Worm (Caenorhabditis elegans) whole organism, L2 larva: Measurements from ENCODE around the gene kap-1.

Source experiments
- C34F6.9 ChIP-seq: fragments of 150-350 bp; optimal IDR thresholded peaks from 2 replicates; lab custom pipeline; 2014; ENCODE audit warnings: missing biosample characterization, missing genetic modification characterization
- F13H6.1 ChIP-seq: sonication (generic microtip); optimal IDR thresholded peaks from 2 replicates; lab custom pipeline; 2016; ENCODE audit warnings: missing genetic modification characterization, missing compliant biosample characterization
- R02D3.7 ChIP-seq: fragments of 150-350 bp; optimal IDR thresholded peaks from 2 replicates; lab custom pipeline; 2014; ENCODE audit warnings: missing biosample characterization, missing genetic modification characterization
- Y55F3AM.14 ChIP-seq: fragments of 200-800 bp; sonication (Bioruptor generic); optimal IDR thresholded peaks from 2 replicates; lab custom pipeline; 2018; ENCODE audit warnings: mild to moderate bottlenecking, missing genetic modification characterization, missing compliant biosample characterization
- ZK546.5 ChIP-seq: sonication (generic microtip); optimal IDR thresholded peaks from 2 replicates; lab custom pipeline; 2017; ENCODE audit warnings: missing biosample characterization, missing genetic modification characterization
- aly-2 ChIP-seq: fragments of 150-350 bp; optimal IDR thresholded peaks from 2 replicates; lab custom pipeline; 2014; ENCODE audit warnings: missing biosample characterization, missing genetic modification characterization
- blmp-1 ChIP-seq: sonication (generic microtip); optimal IDR thresholded peaks from 2 replicates; lab custom pipeline; 2017; ENCODE audit warnings: missing genetic modification characterization, mild to moderate bottlenecking, missing compliant biosample characterization, antibody characterized with exemption, moderate library complexity; ENCODE audit not compliant: insufficient read depth
- ceh-82 ChIP-seq: fragments of 150-350 bp; optimal IDR thresholded peaks from 2 replicates; lab custom pipeline; 2014; ENCODE audit warnings: missing biosample characterization, missing genetic modification characterization
- crh-2 ChIP-seq: sonication (generic microtip); optimal IDR thresholded peaks from 2 replicates; lab custom pipeline; 2017; ENCODE audit warnings: missing biosample characterization, missing genetic modification characterization
- dmd-4 ChIP-seq: sonication (generic microtip); optimal IDR thresholded peaks from 2 replicates; lab custom pipeline; 2017; ENCODE audit warnings: missing biosample characterization, missing genetic modification characterization
- egl-27 ChIP-seq: sonication (generic microtip); optimal IDR thresholded peaks from 3 replicates; lab custom pipeline; 2017; ENCODE audit warnings: missing biosample characterization, missing genetic modification reagents, missing genetic modification characterization
- elt-1 ChIP-seq: fragments of 150-350 bp; optimal IDR thresholded peaks from 2 replicates; lab custom pipeline; 2014; ENCODE audit warnings: missing biosample characterization, missing genetic modification characterization
- elt-3 ChIP-seq: sonication (generic microtip); optimal IDR thresholded peaks from 2 replicates; lab custom pipeline; 2017; ENCODE audit warnings: missing biosample characterization, missing genetic modification characterization
- fos-1 ChIP-seq: fragments of 150-350 bp; optimal IDR thresholded peaks from 2 replicates; lab custom pipeline; 2014; ENCODE audit warnings: missing biosample characterization, missing genetic modification characterization
- gmeb-1 ChIP-seq: fragments of 150-350 bp; optimal IDR thresholded peaks from 2 replicates; lab custom pipeline; 2014; ENCODE audit warnings: missing biosample characterization, missing genetic modification characterization
- lin-11 ChIP-seq: fragments of 150-350 bp; sonication (generic microtip); optimal IDR thresholded peaks from 2 replicates; lab custom pipeline; 2014; ENCODE audit warnings: missing biosample characterization, missing genetic modification characterization, inconsistent platforms, mixed read lengths
- lin-39 ChIP-seq: fragments of 150-350 bp; optimal IDR thresholded peaks from 2 replicates; lab custom pipeline; 2014; ENCODE audit warnings: missing biosample characterization, missing genetic modification reagents, missing genetic modification characterization
- lsy-2 ChIP-seq, 2 experiments: fragments of 150-350 bp in 1 of 2; sonication (generic microtip) in 1 of 2; optimal IDR thresholded peaks; 2 replicates each; lab custom pipeline; 2014 to 2017; ENCODE audit warnings: missing biosample characterization in 2 of 2, missing genetic modification characterization in 2 of 2
- mbf-1 ChIP-seq: sonication (generic microtip); optimal IDR thresholded peaks from 2 replicates; lab custom pipeline; 2017; ENCODE audit warnings: missing biosample characterization, missing genetic modification characterization
- mdl-1 ChIP-seq, 2 experiments: fragments of 150-350 bp in 1 of 2; sonication (generic microtip) in 1 of 2; optimal IDR thresholded peaks; 2 replicates each; lab custom pipeline; 2017; ENCODE audit warnings: missing biosample characterization in 2 of 2, missing genetic modification characterization in 2 of 2
- nhr-10 ChIP-seq: sonication (generic microtip); optimal IDR thresholded peaks from 2 replicates; lab custom pipeline; 2017; ENCODE audit warnings: missing biosample characterization, missing genetic modification characterization
- nhr-11 ChIP-seq: fragments of 150-350 bp; optimal IDR thresholded peaks from 2 replicates; lab custom pipeline; 2014; ENCODE audit warnings: missing biosample characterization, missing genetic modification characterization
- nhr-12 ChIP-seq: fragments of 150-350 bp; optimal IDR thresholded peaks from 2 replicates; lab custom pipeline; 2014; ENCODE audit warnings: missing biosample characterization, missing genetic modification characterization
- nhr-129 ChIP-seq: fragments of 150-350 bp; optimal IDR thresholded peaks from 2 replicates; lab custom pipeline; 2014; ENCODE audit warnings: missing biosample characterization, missing genetic modification characterization
- nhr-21 ChIP-seq: fragments of 150-350 bp; optimal IDR thresholded peaks from 2 replicates; lab custom pipeline; 2014; ENCODE audit warnings: missing biosample characterization, missing genetic modification characterization
- nhr-23 ChIP-seq: fragments of 150-350 bp; optimal IDR thresholded peaks from 2 replicates; lab custom pipeline; 2014; ENCODE audit warnings: missing biosample characterization, missing genetic modification reagents, missing genetic modification characterization
- nhr-237 ChIP-seq: fragments of 150-350 bp; optimal IDR thresholded peaks from 2 replicates; lab custom pipeline; 2014; ENCODE audit warnings: missing biosample characterization, missing genetic modification characterization
- nhr-6 ChIP-seq: fragments of 150-350 bp; optimal IDR thresholded peaks from 2 replicates; lab custom pipeline; 2014; ENCODE audit warnings: missing biosample characterization, missing genetic modification characterization
- peb-1 ChIP-seq: fragments of 150-350 bp; optimal IDR thresholded peaks from 2 replicates; lab custom pipeline; 2014; ENCODE audit warnings: missing biosample characterization, missing genetic modification characterization
- sem-4 ChIP-seq: fragments of 150-350 bp; optimal IDR thresholded peaks from 2 replicates; lab custom pipeline; 2014; ENCODE audit warnings: missing biosample characterization, missing genetic modification reagents, missing genetic modification characterization
- skn-1 ChIP-seq: sonication (generic microtip); optimal IDR thresholded peaks from 2 replicates; lab custom pipeline; 2017; ENCODE audit warnings: missing biosample characterization, missing genetic modification characterization
- sma-3 ChIP-seq: sonication (generic microtip); optimal IDR thresholded peaks from 2 replicates; lab custom pipeline; 2016; ENCODE audit warnings: missing genetic modification reagents, missing genetic modification characterization, missing compliant biosample characterization
- sma-9 ChIP-seq, 2 experiments: fragments of 150-350 bp in 1 of 2; sonication (generic microtip) in 1 of 2; optimal IDR thresholded peaks; 2 replicates each; lab custom pipeline; 2014 to 2016; ENCODE audit warnings: missing genetic modification characterization in 2 of 2, mild to moderate bottlenecking in 1 of 2, missing biosample characterization in 1 of 2, missing compliant biosample characterization in 1 of 2, missing genetic modification reagents in 1 of 2, moderate library complexity in 1 of 2
- snpc-4 ChIP-seq: fragments of 150-350 bp; optimal IDR thresholded peaks from 2 replicates; lab custom pipeline; 2014; ENCODE audit warnings: missing biosample characterization, missing genetic modification characterization
- unc-39 ChIP-seq: fragments of 150-350 bp; optimal IDR thresholded peaks from 2 replicates; lab custom pipeline; 2014; ENCODE audit warnings: missing biosample characterization, missing genetic modification characterization
- unc-55 ChIP-seq: fragments of 150-350 bp; sonication (generic microtip); optimal IDR thresholded peaks from 3 replicates; lab custom pipeline; 2014; ENCODE audit warnings: missing biosample characterization, missing genetic modification reagents, missing genetic modification characterization
- zag-1 ChIP-seq: fragments of 150-350 bp; optimal IDR thresholded peaks from 2 replicates; lab custom pipeline; 2014; ENCODE audit warnings: missing biosample characterization, missing genetic modification characterization
- ztf-1 ChIP-seq: fragments of 200-800 bp; sonication (Bioruptor generic); conservative IDR thresholded peaks from 2 replicates; pipeline ENCODE4 v1.3.6; 2022; ENCODE audit warnings: missing genetic modification characterization, missing compliant biosample characterization
- ztf-11 ChIP-seq: sonication (generic microtip); optimal IDR thresholded peaks from 2 replicates; lab custom pipeline; 2017; ENCODE audit warnings: missing biosample characterization, missing genetic modification characterization
- ztf-4 ChIP-seq: fragments of 150-350 bp; optimal IDR thresholded peaks from 2 replicates; lab custom pipeline; 2014; ENCODE audit warnings: missing biosample characterization, missing genetic modification characterization

kap-1 gene

DNA sequence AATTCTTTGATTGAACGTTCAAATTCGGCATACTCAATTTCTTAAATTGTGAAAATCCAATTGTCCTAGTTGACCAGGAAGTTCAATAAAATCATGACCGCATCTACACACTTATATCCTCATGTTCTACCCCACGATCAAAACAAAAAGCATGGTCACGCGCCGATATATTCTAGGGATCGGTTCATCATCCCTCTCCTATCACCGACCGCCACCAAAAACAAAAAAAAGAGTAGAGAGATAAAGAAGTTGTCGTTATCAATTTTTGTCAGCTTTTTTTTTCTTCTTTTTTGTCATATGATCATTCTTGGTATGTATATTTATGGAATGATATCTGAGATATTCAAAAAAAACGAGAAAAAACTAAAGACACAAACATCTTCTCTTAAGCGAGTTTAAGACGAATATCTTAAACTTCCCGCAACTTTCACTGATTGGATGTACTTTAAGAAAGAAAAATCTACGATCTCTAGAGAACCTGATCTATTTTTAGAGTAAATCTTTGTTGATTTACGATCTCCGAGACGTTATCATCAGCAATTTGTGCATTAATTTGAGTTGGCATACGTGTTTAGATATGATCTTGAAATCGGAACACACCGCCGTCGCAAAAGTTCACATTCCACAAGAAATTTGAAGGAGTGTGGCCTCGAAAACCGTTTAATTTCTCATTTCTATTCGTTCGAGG, 33.5 kb upstream of the kap-1 start:
- TF ChIP-seq nhr-21 (tag; lab: Kevin White, UChicago) (peak; percentile 61), gmeb-1 (tag; lab: Kevin White, UChicago) (peak; percentile 27), F13H6.1 (no peak), ztf-4 (tag; lab: Kevin White, UChicago) (no peak), sma-9 (GFP tag; optimal IDR thresholded peaks at IDR 0.05; lab: Kevin White, UChicago) (peak; percentile 34), sma-9 (tag; optimal IDR thresholded peaks at IDR 0.05; lab: Kevin White, UChicago) (no peak), ZK546.5 (tag; lab: Kevin White, UChicago) (no peak), nhr-11 (tag; lab: Kevin White, UChicago) (no peak), lsy-2 (tag; optimal IDR thresholded peaks at IDR 0.05; lab: Kevin White, UChicago) (peak in 1 of 2 experiments; percentile 33), lin-11 (no peak), nhr-237 (no peak), unc-55 (GFP tag; lab: Kevin White, UChicago) (no peak), mdl-1 (tag; optimal IDR thresholded peaks at IDR 0.05; lab: Kevin White, UChicago) (peak in 1 of 2 experiments; percentile 22), dmd-4 (tag; lab: Kevin White, UChicago) (no peak), nhr-129 (peak; percentile 5), nhr-23 (tag; lab: Kevin White, UChicago) (no peak), zag-1 (tag; lab: Kevin White, UChicago) (no peak), crh-2 (tag; lab: Kevin White, UChicago) (no peak), ztf-1 (GFP tag; lab: Robert Waterston, UW) (no peak), elt-3 (tag; lab: Kevin White, UChicago) (no peak), peb-1 (tag; lab: Kevin White, UChicago) (no peak), R02D3.7 (tag; lab: Kevin White, UChicago) (no peak), fos-1 (tag; lab: Kevin White, UChicago) (no peak), elt-1 (tag; lab: Kevin White, UChicago) (peak; percentile 85), nhr-6 (tag; lab: Kevin White, UChicago) (no peak), Y55F3AM.14 (GFP tag; lab: Kevin White, UChicago) (no peak), ceh-82 (tag; lab: Kevin White, UChicago) (no peak), C34F6.9 (tag; lab: Kevin White, UChicago) (no peak), nhr-12 (no peak), nhr-10 (tag; lab: Kevin White, UChicago) (no peak), sma-3 (GFP tag; lab: Kevin White, UChicago) (peak; percentile 61), mbf-1 (no peak), blmp-1 (tag; lab: Kevin White, UChicago) (peak; percentile 26), snpc-4 (tag; lab: Kevin White, UChicago) (no peak)

DNA sequence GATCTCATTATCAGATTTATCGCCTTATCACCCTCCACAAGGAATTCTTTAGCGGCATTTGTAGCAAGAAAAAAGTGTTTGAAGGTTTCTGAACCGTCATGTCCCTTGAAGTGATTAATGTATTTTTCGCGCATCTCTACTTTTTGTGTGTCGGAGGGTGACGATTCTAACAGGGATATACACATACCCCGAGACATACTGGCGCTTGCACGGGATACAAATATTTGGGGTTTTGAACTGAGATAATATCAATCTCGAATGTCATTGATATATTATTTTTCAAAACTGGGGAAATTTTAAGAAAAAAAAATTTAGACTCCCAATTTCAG, 33.0 kb upstream of the kap-1 start:
- TF ChIP-seq sma-9 (GFP tag; optimal IDR thresholded peaks at IDR 0.05; lab: Kevin White, UChicago) (peak; percentile 37), sma-9 (tag; optimal IDR thresholded peaks at IDR 0.05; lab: Kevin White, UChicago) (no peak), nhr-21 (tag; lab: Kevin White, UChicago) (peak; percentile 73), fos-1 (tag; lab: Kevin White, UChicago) (peak; percentile 19), skn-1 (tag; lab: Kevin White, UChicago) (no peak), egl-27 (peak; percentile 9), sma-3 (GFP tag; lab: Kevin White, UChicago) (peak; percentile 93)

DNA sequence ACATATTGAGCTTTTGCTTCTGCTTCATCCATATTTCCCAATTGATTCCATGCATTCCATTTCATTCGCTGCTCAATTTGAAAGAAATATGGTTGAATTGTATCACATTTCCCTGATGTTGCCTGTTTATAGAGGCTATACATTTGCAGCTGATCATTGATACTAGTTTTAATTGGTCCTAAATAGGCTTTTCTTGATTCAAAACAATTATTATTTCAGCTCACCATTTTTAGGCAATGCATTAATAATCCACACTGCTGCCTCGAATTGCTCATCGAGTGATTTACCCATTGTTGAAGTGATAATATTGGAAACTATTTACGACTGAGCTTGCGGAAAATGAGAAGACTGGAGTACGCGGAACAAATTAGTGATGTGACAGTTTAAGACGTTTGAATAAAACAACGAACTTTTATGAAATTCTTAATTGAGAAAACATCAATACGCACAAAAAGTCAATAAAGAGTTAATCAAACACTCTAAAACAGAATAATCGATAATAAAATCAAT, 30.0 kb upstream of the kap-1 start, which contains the start of gene acbp-4:
Gene acbp-4 (minus strand): TSS at position 510 of the 510 bp plus-strand sequence.
- TF ChIP-seq Y55F3AM.14 (GFP tag; lab: Kevin White, UChicago) (no peak), ztf-11 (tag; lab: Kevin White, UChicago) (no peak), lin-39 (no peak), crh-2 (tag; lab: Kevin White, UChicago) (no peak), unc-39 (tag; lab: Kevin White, UChicago) (no peak), egl-27 (no peak), dmd-4 (tag; lab: Kevin White, UChicago) (no peak), sem-4 (tag; lab: Kevin White, UChicago) (no peak), aly-2 (tag; lab: Kevin White, UChicago) (no peak)
